Fruit fly (Drosophila melanogaster) whole organism, embryonic: Measurements from ENCODE around the gene CG7387.

Experiments used
- Abd-B ChIP-seq: fragments of 200-800 bp; sonication (Bioruptor generic); optimal IDR thresholded peaks from 2 replicates; lab custom pipeline; 2018; ENCODE audit warnings: missing biosample characterization, mild to moderate bottlenecking, missing genetic modification characterization, moderate library complexity
- Atf6 ChIP-seq: fragments of 200-800 bp; sonication (Bioruptor generic); IDR thresholded peaks from 2 replicates; pipeline ENCODE4 v1.3.6; 2022; ENCODE audit warnings: missing biosample characterization, missing genetic modification characterization
- CG11695 ChIP-seq: fragments of 200-800 bp; sonication (Bioruptor generic); IDR thresholded peaks from 3 replicates; pipeline ENCODE4 v1.3.6; 2022; ENCODE audit warnings: missing biosample characterization, missing genetic modification characterization
- CG13287 ChIP-seq: fragments of 200-800 bp; sonication (Bioruptor generic); IDR thresholded peaks from 2 replicates; pipeline ENCODE4 v1.3.6; 2022; ENCODE audit warnings: missing biosample characterization, missing genetic modification characterization; ENCODE audit not compliant: partially characterized antibody
- CG13424 ChIP-seq: fragments of 200-800 bp; sonication (Bioruptor generic); optimal IDR thresholded peaks from 2 replicates; lab custom pipeline; 2019; ENCODE audit warnings: missing biosample characterization, mild to moderate bottlenecking, missing genetic modification characterization, moderate library complexity
- CG14710 ChIP-seq: fragments of 200-800 bp; sonication (Bioruptor generic); optimal IDR thresholded peaks from 3 replicates; lab custom pipeline; 2019; ENCODE audit warnings: missing biosample characterization, mild to moderate bottlenecking, missing genetic modification characterization, moderate library complexity
- CG15514 ChIP-seq: fragments of 200-800 bp; sonication (Bioruptor generic); optimal IDR thresholded peaks from 3 replicates; lab custom pipeline; 2017; ENCODE audit warnings: missing biosample characterization, missing genetic modification characterization, mild to moderate bottlenecking, moderate library complexity, missing genetic modification reagents
- CG18011 ChIP-seq: fragments of 200-800 bp; sonication (Bioruptor generic); optimal IDR thresholded peaks from 2 replicates; lab custom pipeline; 2017; ENCODE audit warnings: missing biosample characterization, missing genetic modification characterization, mild to moderate bottlenecking, moderate library complexity, missing genotype
- CG30403 ChIP-seq: fragments of 200-800 bp; sonication (Bioruptor generic); optimal IDR thresholded peaks from 3 replicates; lab custom pipeline; 2016; ENCODE audit warnings: missing biosample characterization, missing genetic modification characterization
- CG31365 ChIP-seq: fragments of 200-800 bp; sonication (Bioruptor generic); optimal IDR thresholded peaks from 2 replicates; lab custom pipeline; 2018; ENCODE audit warnings: missing biosample characterization, mild to moderate bottlenecking, missing genetic modification characterization
- CG34422 ChIP-seq: fragments of 200-800 bp; sonication (Bioruptor generic); IDR thresholded peaks from 3 replicates; pipeline ENCODE4 v1.3.6; 2022; ENCODE audit warnings: missing biosample characterization, missing genetic modification characterization
- CG3726 ChIP-seq: fragments of 200-800 bp; sonication (Bioruptor generic); IDR thresholded peaks from 3 replicates; pipeline ENCODE4, ENCODE4 v1.3.6; 2022; ENCODE audit warnings: missing biosample characterization, missing genetic modification characterization
- CG3995 ChIP-seq: fragments of 200-800 bp; sonication (Bioruptor generic); optimal IDR thresholded peaks from 3 replicates; lab custom pipeline; 2016; ENCODE audit warnings: missing biosample characterization, missing genetic modification characterization
- CG5180 ChIP-seq: fragments of 200-800 bp; sonication (Bioruptor generic); optimal IDR thresholded peaks from 3 replicates; lab custom pipeline; 2017; ENCODE audit warnings: missing biosample characterization, missing genetic modification characterization, mild to moderate bottlenecking, moderate library complexity, missing genetic modification reagents
- CG5245 ChIP-seq: fragments of 200-800 bp; sonication (Bioruptor generic); optimal IDR thresholded peaks from 3 replicates; lab custom pipeline; 2016; ENCODE audit warnings: missing biosample characterization, missing genetic modification characterization
- CG6765 ChIP-seq: fragments of 200-800 bp; sonication (Bioruptor generic); optimal IDR thresholded peaks from 3 replicates; lab custom pipeline; 2017; ENCODE audit warnings: missing biosample characterization, mild to moderate bottlenecking, missing genetic modification characterization
- CG7271 ChIP-seq: fragments of 200-800 bp; sonication (Bioruptor generic); optimal IDR thresholded peaks from 2 replicates; lab custom pipeline; 2018; ENCODE audit warnings: missing biosample characterization, mild to moderate bottlenecking, missing genetic modification characterization, moderate library complexity
- CG7745 ChIP-seq: fragments of 200-800 bp; sonication (Bioruptor generic); optimal IDR thresholded peaks from 2 replicates; lab custom pipeline; 2018; ENCODE audit warnings: missing biosample characterization, mild to moderate bottlenecking, missing genetic modification characterization, moderate library complexity
- CG9932 ChIP-seq: fragments of 200-800 bp; sonication (Bioruptor generic); IDR thresholded peaks from 2 replicates; pipeline ENCODE4 v1.3.6; 2022; ENCODE audit warnings: missing biosample characterization, missing genetic modification characterization
- CoRest ChIP-seq: fragments of 200-800 bp; sonication (Bioruptor generic); optimal IDR thresholded peaks from 3 replicates; lab custom pipeline; 2018; ENCODE audit warnings: missing biosample characterization, mild to moderate bottlenecking, missing genetic modification characterization, moderate library complexity
- D19A ChIP-seq: fragments of 200-800 bp; optimal IDR thresholded peaks from 3 replicates; lab custom pipeline; 2019; ENCODE audit warnings: missing biosample characterization, mild to moderate bottlenecking, missing genetic modification characterization, moderate library complexity
- Dll ChIP-seq: fragments of 200-800 bp; sonication (Bioruptor generic); IDR thresholded peaks from 4 replicates; pipeline ENCODE4 v1.3.6; 2022; ENCODE audit warnings: missing biosample characterization, missing genetic modification characterization; ENCODE audit not compliant: partially characterized antibody
- Dp ChIP-seq: fragments of 200-800 bp; sonication (Bioruptor generic); optimal IDR thresholded peaks from 2 replicates; lab custom pipeline; 2018; ENCODE audit warnings: missing biosample characterization, mild to moderate bottlenecking, missing genetic modification characterization, moderate library complexity
- Ets65A ChIP-seq: fragments of 200-800 bp; sonication (Bioruptor generic); peaks from one replicate; lab custom pipeline; 2016; ENCODE audit warnings: missing biosample characterization, missing genetic modification characterization
- HLH3B ChIP-seq: fragments of 200-800 bp; sonication (Bioruptor generic); IDR thresholded peaks from 2 replicates; pipeline ENCODE4 v1.3.6; 2022; ENCODE audit warnings: missing biosample characterization, missing genetic modification characterization
- Hand ChIP-seq: fragments of 200-800 bp; sonication (Bioruptor generic); optimal IDR thresholded peaks from 2 replicates; lab custom pipeline; 2017; ENCODE audit warnings: mild to moderate bottlenecking, missing biosample characterization, missing genetic modification reagents, missing genetic modification characterization
- MBD-R2 ChIP-seq: fragments of 200-800 bp; sonication (Bioruptor generic); IDR thresholded peaks from 2 replicates; pipeline ENCODE4 v1.3.6; 2022; ENCODE audit warnings: missing biosample characterization, missing genetic modification characterization
- Myb ChIP-seq: fragments of 200-800 bp; sonication (Bioruptor generic); optimal IDR thresholded peaks from 2 replicates; lab custom pipeline; 2016; ENCODE audit warnings: missing biosample characterization, missing genetic modification characterization
- Nf-YA ChIP-seq: fragments of 200-800 bp; sonication (Bioruptor generic); IDR thresholded peaks from 2 replicates; pipeline ENCODE4 v1.3.6; 2022; ENCODE audit warnings: missing biosample characterization, missing genetic modification characterization
- Nf-YC ChIP-seq: fragments of 200-800 bp; optimal IDR thresholded peaks from 3 replicates; lab custom pipeline; 2019; ENCODE audit warnings: missing biosample characterization, mild to moderate bottlenecking, missing genetic modification characterization, moderate library complexity
- Sox102F ChIP-seq: fragments of 200-800 bp; sonication (Bioruptor generic); optimal IDR thresholded peaks from 2 replicates; lab custom pipeline; 2018; ENCODE audit warnings: missing biosample characterization, mild to moderate bottlenecking, missing genetic modification characterization, moderate library complexity
- ab ChIP-seq: fragments of 200-800 bp; sonication (Bioruptor generic); optimal IDR thresholded peaks from 2 replicates; lab custom pipeline; 2016; ENCODE audit warnings: missing biosample characterization, missing genetic modification characterization
- crp ChIP-seq, 2 experiments: fragments of 200-800 bp; sonication (Bioruptor generic); optimal IDR thresholded peaks; 2 replicates in 1 of 2; 3 replicates in 1 of 2; lab custom pipeline; 2017; ENCODE audit warnings: missing biosample characterization in 2 of 2, missing genetic modification characterization in 2 of 2, mild to moderate bottlenecking in 1 of 2, moderate library complexity in 1 of 2
- emc ChIP-seq: fragments of 200-800 bp; sonication (Bioruptor generic); optimal IDR thresholded peaks from 2 replicates; lab custom pipeline; 2016; ENCODE audit warnings: missing biosample characterization, missing genetic modification characterization
- her ChIP-seq: fragments of 200-800 bp; sonication (Bioruptor generic); optimal IDR thresholded peaks from 2 replicates; lab custom pipeline; 2016; ENCODE audit warnings: missing biosample characterization, missing genetic modification characterization
- ind ChIP-seq: fragments of 200-800 bp; sonication (Bioruptor generic); optimal IDR thresholded peaks from 3 replicates; lab custom pipeline; 2016; ENCODE audit warnings: missing biosample characterization, missing genetic modification characterization
- inv ChIP-seq: fragments of 200-800 bp; sonication (Bioruptor generic); IDR thresholded peaks from 2 replicates; pipeline ENCODE4 v1.3.6; 2022; ENCODE audit warnings: missing biosample characterization, missing genetic modification characterization; ENCODE audit not compliant: partially characterized antibody
- p53 ChIP-seq: fragments of 200-800 bp; sonication (Bioruptor generic); optimal IDR thresholded peaks from 2 replicates; lab custom pipeline; 2016; ENCODE audit warnings: missing biosample characterization, missing genetic modification characterization
- pzg ChIP-seq: fragments of 200-800 bp; sonication (Bioruptor generic); optimal IDR thresholded peaks from 3 replicates; lab custom pipeline; 2018; ENCODE audit warnings: missing biosample characterization, mild to moderate bottlenecking, missing genetic modification characterization, moderate library complexity
- sug ChIP-seq: fragments of 200-800 bp; optimal IDR thresholded peaks from 2 replicates; lab custom pipeline; 2019; ENCODE audit warnings: missing biosample characterization, mild to moderate bottlenecking, missing genetic modification characterization, moderate library complexity
- tin ChIP-seq: fragments of 200-800 bp; sonication (Bioruptor generic); optimal IDR thresholded peaks from 3 replicates; lab custom pipeline; 2016; ENCODE audit warnings: missing biosample characterization, missing genetic modification characterization
- tna ChIP-seq: fragments of 200-800 bp; sonication (Bioruptor generic); IDR thresholded peaks from 2 replicates; pipeline ENCODE4 v1.3.6; 2022; ENCODE audit warnings: missing biosample characterization, missing genetic modification characterization; ENCODE audit not compliant: partially characterized antibody
- trem ChIP-seq: fragments of 200-800 bp; optimal IDR thresholded peaks from 3 replicates; lab custom pipeline; 2019; ENCODE audit warnings: missing biosample characterization, mild to moderate bottlenecking, missing genetic modification characterization, moderate library complexity
- tx ChIP-seq: fragments of 200-800 bp; sonication (Bioruptor generic); optimal IDR thresholded peaks from 2 replicates; lab custom pipeline; 2016; ENCODE audit warnings: missing biosample characterization, missing genetic modification characterization
- usp ChIP-seq: fragments of >200 bp; optimal IDR thresholded peaks from 2 replicates; lab custom pipeline; 2017; ENCODE audit warnings: missing biosample characterization, missing genetic modification characterization
- vvl ChIP-seq: fragments of 200-800 bp; sonication (Bioruptor generic); IDR thresholded peaks from 2 replicates; pipeline ENCODE4 v1.3.6; 2022; ENCODE audit warnings: missing biosample characterization, missing genetic modification characterization

CG7387 gene

DNA sequence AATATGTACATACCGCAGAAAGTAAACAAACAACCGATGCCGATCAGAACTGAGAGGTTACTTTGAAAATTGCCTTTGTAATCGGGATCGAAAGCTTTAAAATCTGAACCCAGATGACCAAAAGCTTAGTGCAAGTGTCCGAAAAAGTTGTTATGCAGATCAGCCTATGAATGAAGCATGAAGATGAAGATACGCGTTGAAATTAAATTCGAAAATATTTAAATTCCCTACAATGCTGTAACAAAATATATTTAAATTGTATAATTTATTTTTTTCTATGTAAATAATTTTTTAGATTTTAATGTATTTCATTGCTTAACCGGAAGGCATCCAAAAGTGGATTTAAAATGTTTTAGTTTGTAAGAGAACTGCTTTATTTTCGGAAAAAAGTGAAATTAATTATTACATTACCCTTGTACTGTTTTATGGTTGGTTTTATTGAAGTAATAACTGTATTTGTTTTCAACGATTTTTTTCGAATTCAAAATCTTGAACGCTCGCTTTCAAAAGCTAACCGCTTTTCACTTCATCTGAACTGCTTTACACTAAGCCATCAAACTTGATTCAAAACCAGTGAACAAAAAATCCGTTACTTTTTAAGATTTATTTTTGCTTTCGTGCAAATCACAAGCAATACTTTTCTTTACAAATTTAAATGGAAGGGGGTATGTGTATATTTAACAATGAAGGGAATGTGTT is 33.0 kb downstream of the CG7387 start, which contains the start of gene CG43886:
Gene CG43886 (minus strand): TSS at position 51 of the 699 bp plus-strand sequence.
- peak; percentile 41 for TF ChIP-seq Dp (GFP tag; lab: Kevin White, UChicago)
- TF ChIP-seq CG18011 (GFP tag; lab: Kevin White, UChicago): peak; percentile 96
- TF ChIP-seq CG7271 (tag; lab: Kevin White, UChicago): no peak
- peak; percentile 99 for TF ChIP-seq Myb (GFP tag; lab: Kevin White, UChicago)
- TF ChIP-seq crp (GFP tag; optimal IDR thresholded peaks at IDR 0.05; lab: Kevin White, UChicago): peak in 1 of 2 experiments; percentile 8
- TF ChIP-seq CG3995: peak; percentile 6
- no peak for TF ChIP-seq Nf-YA (GFP tag; lab: Robert Waterston, UW)
- no peak for TF ChIP-seq CG15514 (GFP tag; lab: Kevin White, UChicago)
- peak; percentile 88 for TF ChIP-seq CG31365 (tag; lab: Kevin White, UChicago)
- peak; percentile 72 for TF ChIP-seq Ets65A (GFP tag; lab: Kevin White, UChicago)
- TF ChIP-seq vvl (GFP tag; lab: Robert Waterston, UW): peak; percentile 49; the same call in 1 of the 2 replicates
- TF ChIP-seq CoRest: peak; percentile 21
- peak; percentile 60 for TF ChIP-seq Abd-B (GFP tag; lab: Kevin White, UChicago)
- TF ChIP-seq pzg (GFP tag; lab: Kevin White, UChicago): peak; percentile 21
- no peak for TF ChIP-seq CG7745 (tag; lab: Kevin White, UChicago)
- TF ChIP-seq, all 482 proteins: peak for 11

DNA sequence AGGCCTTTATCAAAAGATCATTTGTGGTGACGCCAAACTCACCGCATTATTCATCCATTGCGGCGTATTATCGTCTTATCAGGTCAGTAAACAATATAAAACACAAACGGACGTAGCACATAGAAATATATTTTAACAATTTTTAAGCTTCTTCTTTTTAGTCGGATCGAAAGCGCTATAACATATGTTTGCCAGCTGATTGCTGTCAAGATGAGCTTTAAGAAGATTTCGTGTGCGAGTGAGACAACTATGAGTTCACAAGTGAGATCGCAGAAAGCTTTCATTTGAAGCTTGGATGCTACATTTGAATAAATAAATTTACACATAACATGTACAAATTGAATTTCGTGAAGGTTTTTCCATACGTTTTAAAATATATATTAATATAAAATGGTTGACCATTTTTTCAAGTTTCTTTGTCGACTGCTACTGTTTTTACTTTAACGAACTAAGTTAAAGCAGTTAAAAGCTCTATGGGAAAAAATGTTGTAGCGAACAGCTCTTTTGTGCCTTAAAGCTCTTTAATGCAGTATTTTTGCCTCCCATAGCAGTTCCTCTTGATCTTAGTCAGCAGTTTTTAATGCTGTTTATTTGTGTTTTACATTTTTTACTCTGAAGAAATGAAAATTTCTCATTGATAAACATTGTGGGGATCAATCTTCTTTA is 34.1 kb downstream of the CG7387 start, which contains the start of gene CG42445:
Gene CG42445 (minus strand): TSS at position 186 of the 666 bp plus-strand sequence.
- TF ChIP-seq emc (no peak), CG13287 (GFP tag; lab: Robert Waterston, UW) (0 out of 2 replicates have a peak, but pooled peaks have one; percentile 14), D19A (tag; lab: Kevin White, UChicago) (peak; percentile 29), trem (tag; lab: Kevin White, UChicago) (no peak), CG6765 (GFP tag; lab: Kevin White, UChicago) (no peak), tna (no peak), CG34422 (GFP tag; lab: Robert Waterston, UW) (no peak), CG13424 (tag; lab: Kevin White, UChicago) (no peak), Myb (GFP tag; lab: Kevin White, UChicago) (peak; percentile 69), HLH3B (no peak), sug (tag; lab: Kevin White, UChicago) (no peak), CG14710 (tag; lab: Kevin White, UChicago) (no peak), MBD-R2 (GFP tag; lab: Robert Waterston, UW) (peak; percentile 35; the same call in 1 of the 2 replicates), crp (GFP tag; optimal IDR thresholded peaks at IDR 0.05; lab: Kevin White, UChicago) (peak in 1 of 2 experiments; percentile 84), Sox102F (GFP tag; lab: Kevin White, UChicago) (no peak), her (GFP tag; lab: Kevin White, UChicago) (no peak), ab (no peak), ind (GFP tag; lab: Kevin White, UChicago) (no peak), CG11695 (GFP tag; lab: Robert Waterston, UW) (no peak), p53 (GFP tag; lab: Kevin White, UChicago) (no peak), CG5180 (GFP tag; lab: Kevin White, UChicago) (no peak), inv (no peak), CG5245 (GFP tag; lab: Kevin White, UChicago) (no peak), CG3726 (GFP tag; lab: Robert Waterston, UW) (no peak), Atf6 (GFP tag; lab: Robert Waterston, UW) (no peak), Nf-YC (tag; lab: Kevin White, UChicago) (peak; percentile 20), CG18011 (GFP tag; lab: Kevin White, UChicago) (peak; percentile 96), tin (no peak), CG9932 (GFP tag; lab: Robert Waterston, UW) (no peak), CG30403 (GFP tag; lab: Kevin White, UChicago) (no peak), Dll (no peak), usp (GFP tag; lab: Kevin White, UChicago) (no peak), Hand (GFP tag; lab: Kevin White, UChicago) (no peak), tx (no peak), CG31365 (tag; lab: Kevin White, UChicago) (peak; percentile 54)
